Worm (Caenorhabditis elegans): ENCODE data around the gene T06E6.15.

T06E6.15 gene

ce11 chrV:15406928-15407327, 7.3 kb upstream of the T06E6.15 start, which contains the start of gene srh-257:
Gene srh-257 (plus strand): TSS chrV:15407228.
- TF ChIP-seq ztf-23 (GFP tag; IDR thresholded peaks at IDR 0.05) (no peak), ref-1 (GFP tag; conservative IDR thresholded peaks at IDR 0.05) (no peak), cog-1 (tag; optimal IDR thresholded peaks at IDR 0.05) (no peak), tab-1 (GFP tag; IDR thresholded peaks at IDR 0.05) (no peak), flt-1 (GFP tag; IDR thresholded peaks at IDR 0.05) (no peak), ztf-29 (GFP tag; IDR thresholded peaks at IDR 0.05) (no peak)

- TF ChIP-seq cog-1 (tag; optimal IDR thresholded peaks at IDR 0.05) (no peak), ref-1 (GFP tag; conservative IDR thresholded peaks at IDR 0.05) (no peak), T22C8.4 (GFP tag; IDR thresholded peaks at IDR 0.05) (no peak), ztf-29 (GFP tag; IDR thresholded peaks at IDR 0.05) (no peak), tab-1 (GFP tag; IDR thresholded peaks at IDR 0.05) (no peak), ztf-23 (GFP tag; IDR thresholded peaks at IDR 0.05) (no peak), flt-1 (GFP tag; IDR thresholded peaks at IDR 0.05) (no peak), klf-2 (GFP tag; conservative IDR thresholded peaks at IDR 0.05) (no peak), med-1 (GFP tag; optimal IDR thresholded peaks at IDR 0.05; ENCODE audit: insufficient read depth) (no peak)
These were observed 5.3 kb upstream of the T06E6.15 start, which contains the start of gene srh-258 for ce11 chrV:15404859-15405258. Gene srh-258 (plus strand): TSS chrV:15405159.

- TF ChIP-seq ztf-29 (GFP tag; IDR thresholded peaks at IDR 0.05) (no peak), klf-2 (GFP tag; conservative IDR thresholded peaks at IDR 0.05) (no peak), flt-1 (GFP tag; IDR thresholded peaks at IDR 0.05) (no peak), ref-1 (GFP tag; conservative IDR thresholded peaks at IDR 0.05) (no peak), cog-1 (tag; optimal IDR thresholded peaks at IDR 0.05) (no peak), ztf-23 (GFP tag; IDR thresholded peaks at IDR 0.05) (no peak), med-1 (GFP tag; optimal IDR thresholded peaks at IDR 0.05; ENCODE audit: insufficient read depth) (no peak), T22C8.4 (GFP tag; IDR thresholded peaks at IDR 0.05) (no peak), tab-1 (GFP tag; IDR thresholded peaks at IDR 0.05) (no peak)
These were observed 2.3 kb upstream of the T06E6.15 start, which contains the start of gene fbxa-135 for ce11 chrV:15401856-15402314. Gene fbxa-135 (plus strand): TSS chrV:15402264.

ce11 chrV:15398728-15399127, 863 bp downstream of the T06E6.15 start, which contains the start of gene fbxa-199:
Gene fbxa-199 (minus strand): TSS chrV:15398828.
- no peak for TF ChIP-seq med-1 (GFP tag; optimal IDR thresholded peaks at IDR 0.05; ENCODE audit: insufficient read depth)

ce11 chrV:15397139-15397538, 2.5 kb downstream of the T06E6.15 start:
- TF ChIP-seq ztf-23 (GFP tag; IDR thresholded peaks at IDR 0.05) (no peak), tab-1 (GFP tag; IDR thresholded peaks at IDR 0.05) (no peak), cog-1 (tag; optimal IDR thresholded peaks at IDR 0.05) (no peak), klf-2 (GFP tag; conservative IDR thresholded peaks at IDR 0.05) (no peak), med-1 (GFP tag; optimal IDR thresholded peaks at IDR 0.05; ENCODE audit: insufficient read depth) (no peak), ref-1 (GFP tag; conservative IDR thresholded peaks at IDR 0.05) (no peak), ztf-29 (GFP tag; IDR thresholded peaks at IDR 0.05) (no peak), flt-1 (GFP tag; IDR thresholded peaks at IDR 0.05) (no peak), T22C8.4 (GFP tag; IDR thresholded peaks at IDR 0.05) (no peak)

- TF ChIP-seq ref-1 (GFP tag; conservative IDR thresholded peaks at IDR 0.05) (no peak), tab-1 (GFP tag; IDR thresholded peaks at IDR 0.05) (no peak), cog-1 (tag; optimal IDR thresholded peaks at IDR 0.05) (no peak), med-1 (GFP tag; optimal IDR thresholded peaks at IDR 0.05; ENCODE audit: insufficient read depth) (no peak), ztf-23 (GFP tag; IDR thresholded peaks at IDR 0.05) (no peak), ztf-29 (GFP tag; IDR thresholded peaks at IDR 0.05) (no peak), klf-2 (GFP tag; conservative IDR thresholded peaks at IDR 0.05) (no peak), T22C8.4 (GFP tag; IDR thresholded peaks at IDR 0.05) (no peak), flt-1 (GFP tag; IDR thresholded peaks at IDR 0.05) (no peak)
These were observed 4.2 kb downstream of the T06E6.15 start, which contains the start of gene cyb-3 for ce11 chrV:15395347-15395746. Gene cyb-3 (plus strand): TSS chrV:15395696.

ce11 chrV:15394906-15395305, 4.7 kb downstream of the T06E6.15 start, which contains the start of gene T06E6.1:
Gene T06E6.1 (minus strand): TSS chrV:15394961.
- no peak for TF ChIP-seq cog-1 (tag; optimal IDR thresholded peaks at IDR 0.05)
- TF ChIP-seq med-1 (GFP tag; optimal IDR thresholded peaks at IDR 0.05; ENCODE audit: insufficient read depth): no peak
- no peak for TF ChIP-seq ztf-23 (GFP tag; IDR thresholded peaks at IDR 0.05)
- TF ChIP-seq flt-1 (GFP tag; IDR thresholded peaks at IDR 0.05): no peak
- no peak for TF ChIP-seq ref-1 (GFP tag; conservative IDR thresholded peaks at IDR 0.05)
- no peak for TF ChIP-seq klf-2 (GFP tag; conservative IDR thresholded peaks at IDR 0.05)
- TF ChIP-seq T22C8.4 (GFP tag; IDR thresholded peaks at IDR 0.05): no peak
- TF ChIP-seq ztf-29 (GFP tag; IDR thresholded peaks at IDR 0.05): no peak
- no peak for TF ChIP-seq tab-1 (GFP tag; IDR thresholded peaks at IDR 0.05)

ce11 chrV:15392064-15392463, 7.5 kb downstream of the T06E6.15 start:
- TF ChIP-seq T22C8.4 (GFP tag; IDR thresholded peaks at IDR 0.05) (no peak), ztf-23 (GFP tag; IDR thresholded peaks at IDR 0.05) (no peak), ref-1 (GFP tag; conservative IDR thresholded peaks at IDR 0.05) (no peak), cog-1 (tag; optimal IDR thresholded peaks at IDR 0.05) (no peak), med-1 (GFP tag; optimal IDR thresholded peaks at IDR 0.05; ENCODE audit: insufficient read depth) (no peak), klf-2 (GFP tag; conservative IDR thresholded peaks at IDR 0.05) (no peak), ztf-29 (GFP tag; IDR thresholded peaks at IDR 0.05) (no peak), tab-1 (GFP tag; IDR thresholded peaks at IDR 0.05) (no peak), flt-1 (GFP tag; IDR thresholded peaks at IDR 0.05) (no peak)

- no peak for TF ChIP-seq tab-1 (GFP tag; IDR thresholded peaks at IDR 0.05)
- TF ChIP-seq ref-1 (GFP tag; conservative IDR thresholded peaks at IDR 0.05): no peak
- no peak for TF ChIP-seq cog-1 (tag; optimal IDR thresholded peaks at IDR 0.05)
- no peak for TF ChIP-seq klf-2 (GFP tag; conservative IDR thresholded peaks at IDR 0.05)
- no peak for TF ChIP-seq med-1 (GFP tag; optimal IDR thresholded peaks at IDR 0.05; ENCODE audit: insufficient read depth)
- no peak for TF ChIP-seq flt-1 (GFP tag; IDR thresholded peaks at IDR 0.05)
- TF ChIP-seq T22C8.4 (GFP tag; IDR thresholded peaks at IDR 0.05): no peak
- TF ChIP-seq ztf-23 (GFP tag; IDR thresholded peaks at IDR 0.05): no peak
- no peak for TF ChIP-seq ztf-29 (GFP tag; IDR thresholded peaks at IDR 0.05)
These were observed 10.7 kb downstream of the T06E6.15 start, which contains the start of gene srh-170 for ce11 chrV:15388820-15389384. Gene srh-170 (minus strand): TSS chrV:15388870.

Data from whole organism, midembryonic.